Worm (Caenorhabditis elegans): ENCODE results near the gene gmeb-3.

DNA sequence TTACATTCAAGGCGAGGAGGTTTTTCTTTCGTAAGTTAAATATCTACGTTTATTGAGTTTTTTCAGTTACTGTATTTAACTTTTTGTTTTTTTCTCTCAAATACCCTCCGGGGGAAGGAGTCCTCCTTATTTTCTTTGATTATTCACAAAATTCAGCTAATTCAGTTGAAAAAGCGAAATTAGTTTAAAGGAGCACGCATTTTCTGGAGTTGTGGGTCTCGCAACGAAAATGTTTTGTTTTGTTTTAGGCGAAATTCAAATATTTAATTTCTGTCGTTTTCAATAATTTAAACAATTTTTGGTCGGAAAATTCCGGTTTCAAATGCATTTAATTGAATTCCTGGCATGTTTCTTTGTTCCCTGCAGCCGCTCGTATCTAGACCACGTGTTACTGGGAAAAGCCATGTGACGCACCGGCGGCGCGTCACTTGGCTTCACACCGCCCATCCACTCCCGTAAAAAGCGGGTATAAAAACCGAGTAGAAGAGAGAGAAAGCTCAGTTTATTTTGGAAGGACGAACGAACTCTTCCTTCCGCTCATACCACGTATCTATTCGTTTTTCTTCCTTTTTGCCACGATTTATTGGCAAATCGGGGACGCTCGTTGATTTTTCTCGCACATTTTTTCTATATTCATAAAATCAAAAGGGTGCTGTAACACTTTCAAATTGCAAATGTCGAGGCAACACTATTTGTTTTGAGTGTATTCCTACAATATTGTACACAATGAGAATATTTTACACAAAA, 32.6 kb upstream of the gmeb-3 start:
- TF ChIP-seq lsy-2 (tag; optimal IDR thresholded peaks at IDR 0.05) (no peak), mdl-1 (tag; optimal IDR thresholded peaks at IDR 0.05) (no peak), efl-1 (optimal IDR thresholded peaks at IDR 0.05) (peak; percentile 43 to 58), efl-1 (GFP tag; optimal IDR thresholded peaks at IDR 0.05 in 1 of 2) (peak in 1 of 2 experiments; percentile 75), nhr-76 (tag; optimal IDR thresholded peaks at IDR 0.05) (no peak), xbp-1 (tag; optimal IDR thresholded peaks at IDR 0.05) (peak; percentile 18), pax-3 (tag; optimal IDR thresholded peaks at IDR 0.05) (no peak), snpc-4 (tag; optimal IDR thresholded peaks at IDR 0.05) (no peak)
